Fruit fly (Drosophila melanogaster): Measurements from ENCODE around the gene ERR.

ERR gene

DNA sequence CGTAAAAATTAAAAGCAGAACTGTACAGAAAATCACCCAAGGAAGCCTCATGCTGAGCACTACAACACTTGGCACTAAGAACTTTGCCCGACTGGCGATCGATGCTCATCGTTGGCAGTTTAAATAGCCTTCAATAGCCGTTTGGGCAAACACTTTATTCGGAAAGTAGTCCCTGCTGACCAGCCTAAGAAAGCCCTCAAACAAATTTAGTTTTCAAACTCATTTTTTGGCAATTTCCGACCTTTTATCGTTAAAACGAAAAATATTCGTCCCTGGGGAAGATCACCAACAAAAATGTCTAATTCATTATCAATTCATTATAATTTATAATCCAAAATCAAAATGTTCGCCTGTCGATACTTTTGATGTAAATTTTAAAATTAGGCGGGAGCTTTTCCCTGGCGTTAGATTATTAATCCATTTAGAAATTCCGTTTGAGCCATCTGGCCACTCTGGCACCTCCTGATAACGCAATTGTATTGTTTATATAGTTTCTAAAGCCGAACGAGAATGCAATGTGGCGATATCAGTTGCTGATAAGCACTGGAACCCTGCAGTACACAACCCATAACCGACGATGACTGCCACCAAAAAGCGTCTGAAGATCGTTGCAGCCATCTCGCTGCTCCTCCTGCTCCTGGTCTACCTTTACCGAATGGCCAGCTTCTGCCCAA is 5.9 kb downstream of the ERR start, which contains the start of the genes mthl7 and Uxs:
TSS of gene mthl7 (minus strand) at position 51 of the 674 bp plus-strand sequence.
TSS of gene Uxs (plus strand) at position 460 of the 674 bp plus-strand sequence.
- no peak for TF ChIP-seq dl (GFP tag; optimal IDR thresholded peaks at IDR 0.05; ENCODE audit: insufficient read depth in 1 of 2, partially characterized antibody in 2 of 2)
- no peak for TF ChIP-seq fru (GFP tag; optimal IDR thresholded peaks at IDR 0.05)
- TF ChIP-seq Dfd (GFP tag; optimal IDR thresholded peaks at IDR 0.05) = no peak
- TF ChIP-seq br (GFP tag; optimal IDR thresholded peaks at IDR 0.05) = no peak
- TF ChIP-seq pan (optimal IDR thresholded peaks at IDR 0.05) = no peak
- TF ChIP-seq lola (GFP tag; optimal IDR thresholded peaks at IDR 0.05) = no peak
- TF ChIP-seq Rel (GFP tag; optimal IDR thresholded peaks at IDR 0.05) = no peak
- TF ChIP-seq Rel (tag; optimal IDR thresholded peaks at IDR 0.05) = no peak
- TF ChIP-seq N (GFP tag; optimal IDR thresholded peaks at IDR 0.05) = no peak
- TF ChIP-seq Abd-B (GFP tag; optimal IDR thresholded peaks at IDR 0.05) = no peak
- TF ChIP-seq h (GFP tag; optimal IDR thresholded peaks at IDR 0.05) = no peak
- TF ChIP-seq Vsx2 (GFP tag; optimal IDR thresholded peaks at IDR 0.05; ENCODE audit: partially characterized antibody) = no peak
- no peak for TF ChIP-seq OdsH (GFP tag; optimal IDR thresholded peaks at IDR 0.05)
- TF ChIP-seq dmrt93B (GFP tag; optimal IDR thresholded peaks at IDR 0.05) = no peak
- TF ChIP-seq usp (GFP tag; optimal IDR thresholded peaks at IDR 0.05) = no peak

dm6 chr3L:8177795-8178564 is 8.5 kb downstream of the ERR start, which contains the start of gene Nmt:
Nmt (minus strand) TSS chr3L:8178429.
- no peak for TF ChIP-seq Hnf4 (GFP tag; optimal IDR thresholded peaks at IDR 0.05)
- TF ChIP-seq OdsH (GFP tag; optimal IDR thresholded peaks at IDR 0.05) = peak; percentile 49
- TF ChIP-seq Rel (GFP tag; optimal IDR thresholded peaks at IDR 0.05) = no peak
- no peak for TF ChIP-seq Rel (tag; optimal IDR thresholded peaks at IDR 0.05)
- TF ChIP-seq CG32264 (GFP tag; optimal IDR thresholded peaks at IDR 0.05) = no peak
- TF ChIP-seq Myc (optimal IDR thresholded peaks at IDR 0.05) = no peak
- no peak for TF ChIP-seq br (GFP tag; optimal IDR thresholded peaks at IDR 0.05)
- TF ChIP-seq brk (GFP tag; optimal IDR thresholded peaks at IDR 0.05) = no peak
- peak in 1 of 2 experiments; percentile 58 for TF ChIP-seq foxo (GFP tag; optimal IDR thresholded peaks at IDR 0.05)
- peak; percentile 44 for TF ChIP-seq Hr83 (GFP tag; optimal IDR thresholded peaks at IDR 0.05; ENCODE audit: poor library complexity, severe bottlenecking)
- no peak for TF ChIP-seq jim (GFP tag; optimal IDR thresholded peaks at IDR 0.05)
- no peak for TF ChIP-seq fru (GFP tag; optimal IDR thresholded peaks at IDR 0.05)
- no peak for TF ChIP-seq dsf (GFP tag; optimal IDR thresholded peaks at IDR 0.05; ENCODE audit: borderline replicate concordance)
- TF ChIP-seq rgr (GFP tag; optimal IDR thresholded peaks at IDR 0.05) = peak; percentile 44
- peak; percentile 1 for TF ChIP-seq h (GFP tag; optimal IDR thresholded peaks at IDR 0.05)
- peak; percentile 30 for TF ChIP-seq psq (GFP tag; optimal IDR thresholded peaks at IDR 0.05)
- no peak for TF ChIP-seq CrebA (GFP tag; optimal IDR thresholded peaks at IDR 0.05; ENCODE audit: borderline replicate concordance)
- no peak for TF ChIP-seq Mio (GFP tag; optimal IDR thresholded peaks at IDR 0.05)
- TF ChIP-seq woc (GFP tag; optimal IDR thresholded peaks at IDR 0.05) = peak; percentile 52
- TF ChIP-seq ey (GFP tag; optimal IDR thresholded peaks at IDR 0.05) = peak; percentile 24

- TF ChIP-seq Mio (GFP tag; optimal IDR thresholded peaks at IDR 0.05) (no peak), tai (GFP tag; optimal IDR thresholded peaks at IDR 0.05) (no peak), pan (optimal IDR thresholded peaks at IDR 0.05) (no peak), rgr (GFP tag; optimal IDR thresholded peaks at IDR 0.05) (peak; percentile 14), OdsH (GFP tag; optimal IDR thresholded peaks at IDR 0.05) (no peak), Dfd (GFP tag; optimal IDR thresholded peaks at IDR 0.05) (no peak), N (GFP tag; optimal IDR thresholded peaks at IDR 0.05) (no peak), jim (GFP tag; optimal IDR thresholded peaks at IDR 0.05) (no peak), ey (GFP tag; optimal IDR thresholded peaks at IDR 0.05) (peak; percentile 9), woc (GFP tag; optimal IDR thresholded peaks at IDR 0.05) (peak; percentile 9), foxo (GFP tag; optimal IDR thresholded peaks at IDR 0.05) (peak in 1 of 2 experiments; percentile 13), CrebA (GFP tag; optimal IDR thresholded peaks at IDR 0.05; ENCODE audit: borderline replicate concordance) (no peak), CG9705 (GFP tag; optimal IDR thresholded peaks at IDR 0.05) (no peak), dl (GFP tag; optimal IDR thresholded peaks at IDR 0.05; ENCODE audit: insufficient read depth in 1 of 2, partially characterized antibody in 2 of 2) (peak in 1 of 2 experiments; percentile 4)
Measured at dm6 chr3L:8175818-8176217, 10.7 kb downstream of the ERR start, which contains the start of gene RecQ4. RecQ4 (minus strand) TSS chr3L:8175978.

- no peak for TF ChIP-seq Sp1 (GFP tag; optimal IDR thresholded peaks at IDR 0.05)
- TF ChIP-seq Rel (GFP tag; optimal IDR thresholded peaks at IDR 0.05) = no peak
- peak; percentile 3 for TF ChIP-seq Rel (tag; optimal IDR thresholded peaks at IDR 0.05)
Measured at dm6 chr3L:8165436-8165835, 21.0 kb downstream of the ERR start, which contains the start of gene CG13675. CG13675 (minus strand) TSS chr3L:8165518.
